Worm (Caenorhabditis elegans) whole organism, young adult: ENCODE measurements around the gene C29F7.3.

Source experiments
- B0035.1 ChIP-seq: sonication (generic microtip); optimal IDR thresholded peaks from 2 replicates; lab custom pipeline; 2016; ENCODE audit warnings: missing genetic modification characterization, mild to moderate bottlenecking, missing compliant biosample characterization, missing genotype, missing genetic modification reagents
- C06A6.2 ChIP-seq: fragments of 200-800 bp; sonication (Bioruptor generic); conservative IDR thresholded peaks from 2 replicates; pipeline ENCODE4 v1.3.6; 2022; ENCODE audit warnings: missing genetic modification characterization, missing compliant biosample characterization
- F33H1.4 ChIP-seq: fragments of 200-800 bp; sonication (Bioruptor generic); IDR thresholded peaks from 2 replicates; pipeline ENCODE4 v1.3.6; 2022; ENCODE audit warnings: missing genetic modification reagents, missing genetic modification characterization, missing compliant biosample characterization
- F57C9.4 ChIP-seq: sonication (generic microtip); optimal IDR thresholded peaks from 2 replicates; lab custom pipeline; 2017; ENCODE audit warnings: mild to moderate bottlenecking, missing genetic modification characterization, missing compliant biosample characterization
- T07F8.4 ChIP-seq: sonication (generic microtip); optimal IDR thresholded peaks from 2 replicates; lab custom pipeline; 2016; ENCODE audit warnings: mild to moderate bottlenecking, missing genetic modification characterization, moderate library complexity, missing compliant biosample characterization
- Y56A3A.18 ChIP-seq: fragments of 200-800 bp; sonication (Bioruptor generic); IDR thresholded peaks from 2 replicates; pipeline ENCODE4 v1.3.6; 2022; ENCODE audit warnings: missing genetic modification reagents, missing genetic modification characterization, missing compliant biosample characterization
- ZK185.1 ChIP-seq: sonication (generic microtip); optimal IDR thresholded peaks from 2 replicates; lab custom pipeline; 2016; ENCODE audit warnings: mild to moderate bottlenecking, missing genetic modification characterization, missing compliant biosample characterization; ENCODE audit not compliant: poor library complexity, severe bottlenecking
- atf-7 ChIP-seq: sonication (generic microtip); optimal IDR thresholded peaks from 2 replicates; lab custom pipeline; 2017; ENCODE audit warnings: mild to moderate bottlenecking, missing genetic modification characterization, missing compliant biosample characterization
- athp-1 ChIP-seq: sonication (generic microtip); optimal IDR thresholded peaks from 2 replicates; lab custom pipeline; 2017; ENCODE audit warnings: mild to moderate bottlenecking, missing genetic modification characterization, missing compliant biosample characterization
- attf-6 ChIP-seq: fragments of 200-800 bp; sonication (Bioruptor generic); IDR thresholded peaks from 2 replicates; pipeline ENCODE4 v1.3.6; 2022; ENCODE audit warnings: missing genetic modification reagents, missing genetic modification characterization, missing compliant biosample characterization
- bed-2 ChIP-seq: fragments of 200-800 bp; sonication (Bioruptor generic); IDR thresholded peaks from 2 replicates; pipeline ENCODE4 v1.3.6; 2022; ENCODE audit warnings: missing genetic modification reagents, missing genetic modification characterization, missing compliant biosample characterization
- ceh-58 ChIP-seq: fragments of 200-800 bp; sonication (Bioruptor generic); IDR thresholded peaks from 2 replicates; pipeline ENCODE4 v1.3.6; 2022; ENCODE audit warnings: missing genetic modification characterization, missing compliant biosample characterization
- ceh-79 ChIP-seq: sonication (generic microtip); optimal IDR thresholded peaks from 2 replicates; lab custom pipeline; 2017; ENCODE audit warnings: mild to moderate bottlenecking, missing genetic modification characterization, missing compliant biosample characterization
- chd-7 ChIP-seq: sonication (generic microtip); optimal IDR thresholded peaks from 2 replicates; lab custom pipeline; 2016; ENCODE audit warnings: mild to moderate bottlenecking, missing genetic modification characterization, moderate library complexity, missing compliant biosample characterization
- die-1 ChIP-seq: sonication (generic microtip); optimal IDR thresholded peaks from 2 replicates; lab custom pipeline; 2016; ENCODE audit warnings: missing genotype, mild to moderate bottlenecking, missing genetic modification characterization, missing compliant biosample characterization
- dox-1 ChIP-seq: fragments of 200-800 bp; sonication (Bioruptor generic); IDR thresholded peaks from 2 replicates; pipeline ENCODE4 v1.3.6; 2022; ENCODE audit warnings: missing genetic modification reagents, missing genetic modification characterization, missing compliant biosample characterization
- dpff-1 ChIP-seq: sonication (generic microtip); optimal IDR thresholded peaks from 2 replicates; lab custom pipeline; 2017; ENCODE audit warnings: mild to moderate bottlenecking, missing genetic modification characterization, missing compliant biosample characterization
- efl-1 ChIP-seq: fragments of 150-350 bp; optimal IDR thresholded peaks from 2 replicates; lab custom pipeline; 2014; ENCODE audit warnings: missing biosample characterization, missing genetic modification reagents, missing genetic modification characterization
- egl-18 ChIP-seq: fragments of 200-800 bp; sonication (Bioruptor generic); IDR thresholded peaks from 2 replicates; pipeline ENCODE4 v1.3.6; 2022; ENCODE audit warnings: missing genetic modification reagents, missing genetic modification characterization, missing compliant biosample characterization
- ekl-4 ChIP-seq: fragments of 200-800 bp; sonication (Bioruptor generic); IDR thresholded peaks from 2 replicates; pipeline ENCODE4 v1.3.6; 2022; ENCODE audit warnings: missing genetic modification reagents, missing genetic modification characterization, missing compliant biosample characterization
- ets-4 ChIP-seq: fragments of 200-800 bp; sonication (Bioruptor generic); optimal IDR thresholded peaks from 2 replicates; lab custom pipeline; 2018; ENCODE audit warnings: mild to moderate bottlenecking, missing genetic modification characterization, missing compliant biosample characterization
- hlh-26 ChIP-seq: fragments of 200-800 bp; sonication (Bioruptor generic); conservative IDR thresholded peaks from 2 replicates; pipeline ENCODE4 v1.3.6; 2022; ENCODE audit warnings: missing genetic modification reagents, missing genetic modification characterization, missing compliant biosample characterization
- hmg-20 ChIP-seq: fragments of 200-800 bp; sonication (Bioruptor generic); IDR thresholded peaks from 2 replicates; pipeline ENCODE4 v1.3.6; 2022; ENCODE audit warnings: missing genetic modification reagents, missing genetic modification characterization, missing compliant biosample characterization
- let-607 ChIP-seq, 2 experiments: fragments of 200-800 bp in 1 of 2; sonication (Bioruptor generic) in 1 of 2; sonication (generic microtip) in 1 of 2; optimal IDR thresholded peaks; 2 replicates each; lab custom pipeline; 2016 to 2018; ENCODE audit warnings: mild to moderate bottlenecking in 2 of 2, missing compliant biosample characterization in 2 of 2, missing genetic modification characterization in 2 of 2, moderate library complexity in 2 of 2, missing genotype in 1 of 2
- lin-35 ChIP-seq, 3 experiments: fragments of 150-350 bp in 2 of 3; sonication (generic microtip) in 1 of 3; optimal IDR thresholded peaks; 2 replicates each; lab custom pipeline; 2014 to 2018; ENCODE audit warnings: missing biosample characterization in 3 of 3, missing genetic modification characterization in 3 of 3, missing genetic modification reagents in 3 of 3
- lin-54 ChIP-seq: fragments of 200-800 bp; sonication (Bioruptor generic); optimal IDR thresholded peaks from 2 replicates; lab custom pipeline; 2018; ENCODE audit warnings: mild to moderate bottlenecking, missing genetic modification characterization, missing compliant biosample characterization
- lsy-27 ChIP-seq: sonication (generic microtip); optimal IDR thresholded peaks from 2 replicates; lab custom pipeline; 2017; ENCODE audit warnings: missing genetic modification characterization, mild to moderate bottlenecking, missing compliant biosample characterization, antibody characterized with exemption, missing genotype, borderline replicate concordance; ENCODE audit not compliant: insufficient read depth
- madf-10 ChIP-seq: sonication (generic microtip); optimal IDR thresholded peaks from 2 replicates; lab custom pipeline; 2016; ENCODE audit warnings: mild to moderate bottlenecking, missing genetic modification characterization, missing compliant biosample characterization
- madf-6 ChIP-seq: fragments of 200-800 bp; sonication (Bioruptor generic); IDR thresholded peaks from 2 replicates; pipeline ENCODE4 v1.3.6; 2022; ENCODE audit warnings: missing genetic modification reagents, missing genetic modification characterization, missing compliant biosample characterization
- nfya-1 ChIP-seq: sonication (generic microtip); optimal IDR thresholded peaks from 2 replicates; lab custom pipeline; 2017; ENCODE audit warnings: antibody characterized with exemption, missing compliant biosample characterization, missing genetic modification characterization, borderline replicate concordance; ENCODE audit not compliant: insufficient read depth
- nfya-2 ChIP-seq: fragments of 200-800 bp; sonication (Bioruptor generic); IDR thresholded peaks from 2 replicates; pipeline ENCODE4 v1.3.6; 2022; ENCODE audit warnings: missing genetic modification reagents, missing genetic modification characterization, missing compliant biosample characterization
- rpc-1 ChIP-seq, 2 experiments: fragments of 150-350 bp in 1 of 2; sonication (generic microtip) in 1 of 2; optimal IDR thresholded peaks; 2 replicates each; lab custom pipeline; 2014 to 2018; ENCODE audit warnings: missing biosample characterization in 1 of 2, missing genetic modification characterization in 1 of 2, missing genetic modification reagents in 1 of 2, missing genotype in 1 of 2
- ztf-18 ChIP-seq: sonication (generic microtip); optimal IDR thresholded peaks from 2 replicates; lab custom pipeline; 2016; ENCODE audit warnings: missing genotype, mild to moderate bottlenecking, missing genetic modification characterization, missing compliant biosample characterization
- ztf-25 ChIP-seq: fragments of 200-800 bp; sonication (Bioruptor generic); IDR thresholded peaks from 2 replicates; pipeline ENCODE4 v1.3.6; 2022; ENCODE audit warnings: missing genetic modification reagents, missing genetic modification characterization, missing compliant biosample characterization
- ztf-26 ChIP-seq: sonication (generic microtip); optimal IDR thresholded peaks from 2 replicates; lab custom pipeline; 2017; ENCODE audit warnings: missing genetic modification characterization, missing compliant biosample characterization
- ztf-28 ChIP-seq: fragments of 200-800 bp; sonication (Bioruptor generic); IDR thresholded peaks from 2 replicates; pipeline ENCODE4 v1.3.6; 2022; ENCODE audit warnings: missing genetic modification reagents, missing genetic modification characterization, missing compliant biosample characterization
- ztf-3 ChIP-seq: fragments of 200-800 bp; sonication (Bioruptor generic); optimal IDR thresholded peaks from 2 replicates; lab custom pipeline; 2018; ENCODE audit warnings: mild to moderate bottlenecking, missing genetic modification characterization, missing compliant biosample characterization

C29F7.3 gene

DNA sequence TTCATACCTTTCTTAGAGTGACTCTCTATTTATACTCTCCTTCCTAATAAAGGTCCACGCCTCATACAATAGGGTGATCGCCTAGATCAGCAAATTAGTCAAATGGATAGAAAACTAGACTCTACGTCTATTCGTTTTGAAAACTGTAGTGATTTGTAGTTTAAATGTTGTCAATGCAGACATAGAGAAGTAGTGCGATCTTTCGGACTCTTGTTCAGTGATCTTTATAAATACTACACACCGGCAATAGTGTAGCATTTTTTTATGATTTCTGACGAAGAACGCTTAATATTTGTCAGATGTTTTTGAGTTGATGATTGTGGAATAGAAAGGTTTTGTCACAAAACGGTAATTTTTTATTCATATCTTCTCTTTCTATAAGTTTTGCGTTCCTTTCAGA is 8.4 kb downstream of the C29F7.3 start:
- TF ChIP-seq B0035.1 (tag; lab: Kevin White, UChicago) (no peak), dpff-1 (tag; lab: Kevin White, UChicago) (no peak), madf-10 (tag; lab: Kevin White, UChicago) (no peak), bed-2 (GFP tag; lab: Robert Waterston, UW) (no peak), hmg-20 (GFP tag; lab: Robert Waterston, UW) (no peak), atf-7 (no peak), chd-7 (no peak), ceh-79 (tag; lab: Kevin White, UChicago) (no peak), nfya-1 (tag; lab: Kevin White, UChicago) (no peak), ztf-3 (GFP tag; lab: Kevin White, UChicago) (no peak), lin-54 (GFP tag; lab: Kevin White, UChicago) (no peak), ztf-25 (GFP tag; lab: Robert Waterston, UW) (no peak), hlh-26 (GFP tag; lab: Robert Waterston, UW) (no peak), ekl-4 (GFP tag; lab: Robert Waterston, UW) (no peak)

DNA sequence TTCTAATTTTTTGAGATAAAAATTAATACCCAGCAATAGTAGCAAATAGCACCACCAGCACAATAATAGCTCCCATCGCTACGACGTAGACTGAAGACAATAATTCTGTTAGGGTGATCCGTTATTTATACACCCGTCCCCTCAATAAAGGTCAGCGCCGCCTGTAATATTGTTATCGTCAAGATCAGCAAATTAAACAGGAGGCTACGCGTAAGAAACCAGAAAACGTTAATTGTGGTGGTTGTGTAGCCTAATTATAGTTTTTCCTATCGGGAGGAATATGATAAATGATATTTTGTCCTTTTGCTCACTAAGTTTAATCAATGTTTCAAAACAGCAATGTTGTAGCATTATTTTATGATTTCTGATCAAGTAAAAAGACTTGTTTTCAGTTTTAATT is 10.2 kb downstream of the C29F7.3 start, which contains the start of the genes cyp-13B1 and C29F7.1:
TSS of gene cyp-13B1 (minus strand) at position 101 of the 400 bp plus-strand sequence.
TSS of gene C29F7.1 (plus strand) at position 394 of the 400 bp plus-strand sequence.
- TF ChIP-seq ekl-4 (GFP tag; lab: Robert Waterston, UW) (no peak), F57C9.4 (tag; lab: Kevin White, UChicago) (no peak), lin-35 (GFP tag; optimal IDR thresholded peaks at IDR 0.05; lab: Kevin White, UChicago) (no peak), let-607 (tag; optimal IDR thresholded peaks at IDR 0.05; lab: Kevin White, UChicago) (no peak), nfya-2 (GFP tag; lab: Robert Waterston, UW) (no peak), ztf-26 (tag; lab: Kevin White, UChicago) (no peak), athp-1 (tag; lab: Kevin White, UChicago) (no peak), egl-18 (GFP tag; lab: Robert Waterston, UW) (no peak), rpc-1 (optimal IDR thresholded peaks at IDR 0.05; lab: Kevin White, UChicago) (no peak), rpc-1 (tag; optimal IDR thresholded peaks at IDR 0.05; lab: Kevin White, UChicago) (no peak)

DNA sequence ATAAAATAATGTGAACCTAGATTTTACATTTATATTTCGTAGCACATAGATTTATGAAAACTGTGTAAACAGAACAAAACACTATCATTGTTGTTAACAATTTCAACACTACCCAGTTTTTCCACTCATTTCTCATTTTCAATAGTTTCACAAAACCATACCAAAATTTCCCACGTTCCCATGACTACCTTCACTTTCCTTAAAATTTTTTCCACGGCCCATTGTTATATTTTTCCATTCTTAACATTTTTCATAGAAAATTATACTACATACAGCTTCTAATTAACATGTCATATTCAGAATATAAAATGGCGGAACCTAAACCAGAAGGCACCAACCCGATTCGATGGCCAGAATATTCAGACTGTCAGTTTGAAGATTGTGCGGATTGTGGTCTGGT is 18.0 kb downstream of the C29F7.3 start, which contains the start of gene F02C12.1:
TSS of gene F02C12.1 (plus strand) at position 301 of the 400 bp plus-strand sequence.
- no peak for TF ChIP-seq rpc-1 (optimal IDR thresholded peaks at IDR 0.05; lab: Kevin White, UChicago)
- TF ChIP-seq rpc-1 (tag; optimal IDR thresholded peaks at IDR 0.05; lab: Kevin White, UChicago): no peak
- no peak for TF ChIP-seq dox-1 (GFP tag; lab: Robert Waterston, UW)
- TF ChIP-seq die-1 (tag; lab: Kevin White, UChicago): no peak
- TF ChIP-seq ceh-58: no peak
- no peak for TF ChIP-seq ztf-28 (GFP tag; lab: Robert Waterston, UW)
- TF ChIP-seq ztf-3 (GFP tag; lab: Kevin White, UChicago): no peak
- TF ChIP-seq ZK185.1: no peak
- TF ChIP-seq F33H1.4 (GFP tag; lab: Robert Waterston, UW): no peak
- no peak for TF ChIP-seq efl-1 (GFP tag; lab: Kevin White, UChicago)
- no peak for TF ChIP-seq C06A6.2 (GFP tag; lab: Robert Waterston, UW)
- TF ChIP-seq T07F8.4 (tag; lab: Kevin White, UChicago): no peak
- TF ChIP-seq attf-6: no peak
- no peak for TF ChIP-seq Y56A3A.18
- TF ChIP-seq ets-4 (GFP tag; lab: Kevin White, UChicago): no peak
- TF ChIP-seq madf-6 (GFP tag; lab: Robert Waterston, UW): no peak
- TF ChIP-seq ztf-18 (tag; lab: Kevin White, UChicago): no peak
- no peak for TF ChIP-seq ekl-4 (GFP tag; lab: Robert Waterston, UW)
- no peak for TF ChIP-seq lsy-27
